Fruit fly (Drosophila melanogaster) whole organism, wandering third instar larva: ENCODE measurements around the gene Drsl4.

ENCODE experiments used
- Abd-B ChIP-seq: fragments of >200 bp; optimal IDR thresholded peaks from 2 replicates; lab custom pipeline; 2017; ENCODE audit warnings: missing biosample characterization, missing genetic modification characterization
- CG32264 ChIP-seq: fragments of 200-800 bp; sonication (Bioruptor generic); optimal IDR thresholded peaks from 2 replicates; lab custom pipeline; 2016; ENCODE audit warnings: missing biosample characterization, missing genetic modification characterization
- CG9705 ChIP-seq: fragments of 200-800 bp; sonication (Bioruptor generic); optimal IDR thresholded peaks from 2 replicates; lab custom pipeline; 2018; ENCODE audit warnings: missing biosample characterization, mild to moderate bottlenecking, missing genetic modification characterization
- CrebA ChIP-seq: fragments of 200-800 bp; sonication (Bioruptor generic); optimal IDR thresholded peaks from 2 replicates; lab custom pipeline; 2016; ENCODE audit warnings: missing biosample characterization, mild to moderate bottlenecking, missing genetic modification characterization, borderline replicate concordance
- Dfd ChIP-seq: fragments of >200 bp; optimal IDR thresholded peaks from 2 replicates; lab custom pipeline; 2017; ENCODE audit warnings: missing biosample characterization, missing genetic modification characterization
- Dif ChIP-seq: fragments of 200-275, 200-300 bp; sonication (Bioruptor generic); optimal IDR thresholded peaks from 2 replicates; lab custom pipeline; 2018; ENCODE audit warnings: missing biosample characterization, missing genetic modification characterization; ENCODE audit not compliant: partially characterized antibody
- GATAd ChIP-seq: sonication (Bioruptor generic); optimal IDR thresholded peaks from 2 replicates; lab custom pipeline; 2016; ENCODE audit warnings: missing biosample characterization, missing genetic modification characterization
- HLH106 ChIP-seq: fragments of 200-800 bp; optimal IDR thresholded peaks from 3 replicates; lab custom pipeline; 2019; ENCODE audit warnings: missing biosample characterization, mild to moderate bottlenecking, missing genetic modification characterization, moderate library complexity
- Hnf4 ChIP-seq: fragments of 200-800 bp; sonication (Bioruptor generic); optimal IDR thresholded peaks from 2 replicates; lab custom pipeline; 2016; ENCODE audit warnings: missing biosample characterization, mild to moderate bottlenecking, missing genetic modification characterization
- Hr78 ChIP-seq: fragments of >200 bp; optimal IDR thresholded peaks from 2 replicates; lab custom pipeline; 2017; ENCODE audit warnings: missing biosample characterization, missing genetic modification characterization
- Hr83 ChIP-seq: fragments of 200-300 bp; sonication (Bioruptor generic); optimal IDR thresholded peaks from 2 replicates; lab custom pipeline; 2016; ENCODE audit warnings: missing biosample characterization, mild to moderate bottlenecking, missing genetic modification characterization, moderate library complexity; ENCODE audit not compliant: poor library complexity, severe bottlenecking
- Jra ChIP-seq: sonication (Bioruptor generic); optimal IDR thresholded peaks from 2 replicates; lab custom pipeline; 2016; ENCODE audit warnings: missing biosample characterization, missing genetic modification characterization
- Mio ChIP-seq: sonication (Bioruptor generic); optimal IDR thresholded peaks from 2 replicates; lab custom pipeline; 2016; ENCODE audit warnings: missing biosample characterization, missing genetic modification characterization
- Myc ChIP-seq: fragments of >200 bp; optimal IDR thresholded peaks from 2 replicates; lab custom pipeline; 2017
- N ChIP-seq: fragments of >200 bp; optimal IDR thresholded peaks from 2 replicates; lab custom pipeline; 2018; ENCODE audit warnings: missing biosample characterization, missing external identifiers, missing genetic modification characterization
- OdsH ChIP-seq: fragments of 200-800 bp; sonication (Bioruptor generic); optimal IDR thresholded peaks from 2 replicates; lab custom pipeline; 2016; ENCODE audit warnings: missing biosample characterization, mild to moderate bottlenecking, missing genetic modification characterization
- Rel ChIP-seq, 2 experiments: fragments of 200-800 bp; sonication (Bioruptor generic) in 1 of 2; optimal IDR thresholded peaks; 2 replicates in 1 of 2; 3 replicates in 1 of 2; lab custom pipeline; 2016 to 2019; ENCODE audit warnings: mild to moderate bottlenecking in 2 of 2, missing biosample characterization in 2 of 2, missing genetic modification characterization in 2 of 2, moderate library complexity in 1 of 2
- Sp1 ChIP-seq: fragments of 200-800 bp; sonication (Bioruptor generic); optimal IDR thresholded peaks from 3 replicates; lab custom pipeline; 2019; ENCODE audit warnings: missing biosample characterization, mild to moderate bottlenecking, missing genetic modification characterization, moderate library complexity
- Vsx2 ChIP-seq: fragments of 200-300, 225-300 bp; sonication (Bioruptor generic); optimal IDR thresholded peaks from 2 replicates; lab custom pipeline; 2018; ENCODE audit warnings: missing biosample characterization, missing genetic modification characterization; ENCODE audit not compliant: partially characterized antibody
- br ChIP-seq: fragments of 200-800 bp; sonication (Bioruptor generic); optimal IDR thresholded peaks from 2 replicates; lab custom pipeline; 2016; ENCODE audit warnings: missing biosample characterization, missing genetic modification characterization
- brk ChIP-seq: fragments of 200-800 bp; sonication (Bioruptor generic); optimal IDR thresholded peaks from 2 replicates; lab custom pipeline; 2016; ENCODE audit warnings: missing biosample characterization, mild to moderate bottlenecking, missing genetic modification characterization
- dl ChIP-seq, 2 experiments: fragments of 175-275, 200-275 bp in 1 of 2; fragments of 200-275 bp in 1 of 2; sonication (Bioruptor generic); optimal IDR thresholded peaks; lab custom pipeline; 2018; ENCODE audit warnings: mild to moderate bottlenecking in 2 of 2, missing biosample characterization in 2 of 2, missing genetic modification characterization in 2 of 2, moderate library complexity in 2 of 2; ENCODE audit not compliant: partially characterized antibody in 2 of 2, insufficient read depth in 1 of 2
- dmrt93B ChIP-seq: fragments of 200-800 bp; sonication (Bioruptor generic); optimal IDR thresholded peaks from 2 replicates; lab custom pipeline; 2018; ENCODE audit warnings: missing biosample characterization, mild to moderate bottlenecking, missing genetic modification characterization
- dsf ChIP-seq: sonication (Bioruptor generic); optimal IDR thresholded peaks from 2 replicates; lab custom pipeline; 2016; ENCODE audit warnings: missing biosample characterization, missing genetic modification characterization, borderline replicate concordance
- ey ChIP-seq: fragments of 200-800 bp; sonication (Bioruptor generic); optimal IDR thresholded peaks from 2 replicates; lab custom pipeline; 2016; ENCODE audit warnings: missing biosample characterization, missing genetic modification characterization
- foxo ChIP-seq, 2 experiments: fragments of 200-800 bp; sonication (Bioruptor generic); optimal IDR thresholded peaks; 2 replicates in 1 of 2; 3 replicates in 1 of 2; lab custom pipeline; 2016 to 2017; ENCODE audit warnings: missing biosample characterization in 2 of 2, missing genetic modification characterization in 2 of 2
- fru ChIP-seq: fragments of 200-800 bp; sonication (Bioruptor generic); optimal IDR thresholded peaks from 3 replicates; lab custom pipeline; 2016; ENCODE audit warnings: missing biosample characterization, mild to moderate bottlenecking, missing genetic modification characterization
- h ChIP-seq: fragments of 200-800 bp; sonication (Bioruptor generic); optimal IDR thresholded peaks from 3 replicates; lab custom pipeline; 2016; ENCODE audit warnings: missing biosample characterization, mild to moderate bottlenecking, missing genetic modification characterization
- jim ChIP-seq: fragments of 175-275, 200-325 bp; sonication (Bioruptor generic); optimal IDR thresholded peaks from 2 replicates; lab custom pipeline; 2016; ENCODE audit warnings: missing biosample characterization, mild to moderate bottlenecking, missing genetic modification characterization
- lola ChIP-seq: fragments of >200 bp; optimal IDR thresholded peaks from 2 replicates; lab custom pipeline; 2017; ENCODE audit warnings: missing biosample characterization, missing genetic modification characterization
- pan ChIP-seq: fragments of >200 bp; optimal IDR thresholded peaks from 2 replicates; lab custom pipeline; 2017
- psq ChIP-seq: fragments of 200-800 bp; sonication (Bioruptor generic); optimal IDR thresholded peaks from 3 replicates; lab custom pipeline; 2017; ENCODE audit warnings: missing biosample characterization, mild to moderate bottlenecking, missing genetic modification characterization, moderate library complexity
- rgr ChIP-seq: fragments of 200-800 bp; sonication (Bioruptor generic); optimal IDR thresholded peaks from 3 replicates; lab custom pipeline; 2016; ENCODE audit warnings: missing biosample characterization, mild to moderate bottlenecking, missing genetic modification characterization
- sage ChIP-seq: fragments of 200-800 bp; sonication (Bioruptor generic); optimal IDR thresholded peaks from 2 replicates; lab custom pipeline; 2016; ENCODE audit warnings: missing biosample characterization, mild to moderate bottlenecking, missing genetic modification characterization
- sv ChIP-seq: fragments of 200-800 bp; sonication (Bioruptor generic); optimal IDR thresholded peaks from 3 replicates; lab custom pipeline; 2016; ENCODE audit warnings: missing biosample characterization, missing genetic modification characterization
- tai ChIP-seq: sonication (Bioruptor generic); optimal IDR thresholded peaks from 2 replicates; lab custom pipeline; 2016; ENCODE audit warnings: missing biosample characterization, missing genetic modification characterization
- usp ChIP-seq: fragments of >200 bp; optimal IDR thresholded peaks from 2 replicates; lab custom pipeline; 2017; ENCODE audit warnings: missing biosample characterization, missing genetic modification characterization
- woc ChIP-seq: sonication (Bioruptor generic); optimal IDR thresholded peaks from 2 replicates; lab custom pipeline; 2016; ENCODE audit warnings: missing biosample characterization, mild to moderate bottlenecking, missing genetic modification characterization

Drsl4 gene

DNA sequence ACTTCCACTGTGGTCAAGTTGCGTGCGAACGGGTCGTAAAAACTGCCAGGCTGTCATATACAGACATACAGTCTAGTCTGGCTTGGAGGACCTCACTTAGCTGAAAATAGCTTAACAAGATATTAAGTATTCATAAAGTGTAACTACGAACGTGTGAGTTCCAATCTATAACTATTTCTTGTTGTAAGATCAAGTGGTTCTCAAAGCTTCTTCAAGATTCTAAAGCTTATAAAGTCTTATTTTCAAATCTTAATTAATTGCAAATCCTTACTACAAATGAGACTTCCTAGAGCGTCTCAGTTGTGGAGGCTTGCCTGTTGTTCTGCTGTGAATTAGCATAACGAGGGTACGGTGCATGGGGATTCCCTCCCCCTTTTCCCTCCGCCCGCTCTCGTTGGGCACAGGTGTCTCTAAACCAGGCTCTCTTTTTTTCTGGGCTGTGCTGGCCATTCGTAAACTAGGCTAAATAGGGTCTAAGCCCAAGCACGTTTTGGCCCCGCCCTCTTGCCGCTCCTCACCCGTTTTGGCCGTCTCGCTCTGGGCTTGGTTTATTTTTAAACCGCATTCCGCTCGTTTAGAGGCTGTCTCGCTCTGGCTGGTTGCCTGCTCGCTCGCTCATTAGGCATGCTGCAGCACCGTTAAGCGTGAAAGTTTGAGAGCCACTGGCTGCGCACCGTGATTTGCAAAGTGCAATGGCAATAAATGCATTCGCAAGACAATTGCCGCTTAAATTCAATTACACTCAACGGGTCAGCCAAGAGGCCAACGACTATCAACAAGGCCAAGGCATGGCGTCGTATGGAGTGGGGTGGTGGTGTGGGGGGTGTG, 22.8 kb downstream of the Drsl4 start:
- TF ChIP-seq HLH106 (tag; lab: Kevin White, UChicago) = no peak
- TF ChIP-seq OdsH (GFP tag; lab: Kevin White, UChicago) = no peak
- no peak for TF ChIP-seq rgr (GFP tag; lab: Kevin White, UChicago)
- no peak for TF ChIP-seq Vsx2
- TF ChIP-seq fru (GFP tag; lab: Kevin White, UChicago) = no peak
- no peak for TF ChIP-seq dsf (GFP tag; lab: Kevin White, UChicago)
- TF ChIP-seq Dif (GFP tag; lab: Kevin White, UChicago) = no peak
- TF ChIP-seq Mio (GFP tag; lab: Kevin White, UChicago) = no peak
- TF ChIP-seq woc (GFP tag; lab: Kevin White, UChicago) = no peak
- no peak for TF ChIP-seq tai
- no peak for TF ChIP-seq Hr78 (GFP tag; lab: Kevin White, UChicago)
- no peak for TF ChIP-seq pan
- no peak for TF ChIP-seq sv (GFP tag; lab: Kevin White, UChicago)
- no peak for TF ChIP-seq h (GFP tag; lab: Kevin White, UChicago)
- no peak for TF ChIP-seq Rel (GFP tag; optimal IDR thresholded peaks at IDR 0.05; lab: Kevin White, UChicago)
- TF ChIP-seq Rel (tag; optimal IDR thresholded peaks at IDR 0.05; lab: Kevin White, UChicago) = no peak
- TF ChIP-seq br = no peak
- no peak for TF ChIP-seq usp (GFP tag; lab: Kevin White, UChicago)

- no peak for TF ChIP-seq pan
- TF ChIP-seq Mio (GFP tag; lab: Kevin White, UChicago) = no peak
- TF ChIP-seq dmrt93B (GFP tag; lab: Kevin White, UChicago) = no peak
- no peak for TF ChIP-seq Sp1
- no peak for TF ChIP-seq ey (GFP tag; lab: Kevin White, UChicago)
- no peak for TF ChIP-seq CG9705 (GFP tag; lab: Kevin White, UChicago)
- TF ChIP-seq HLH106 (tag; lab: Kevin White, UChicago) = no peak
- TF ChIP-seq fru (GFP tag; lab: Kevin White, UChicago) = no peak
Measured at dm6 chr3L:3338882-3339590, 23.6 kb downstream of the Drsl4 start.

dm6 chr3L:3339695-3340226, 24.3 kb downstream of the Drsl4 start:
- TF ChIP-seq CG9705 (GFP tag; lab: Kevin White, UChicago) = no peak
- TF ChIP-seq fru (GFP tag; lab: Kevin White, UChicago) = peak; percentile 44
- no peak for TF ChIP-seq sv (GFP tag; lab: Kevin White, UChicago)
- TF ChIP-seq Dif (GFP tag; lab: Kevin White, UChicago) = no peak
- TF ChIP-seq dsf (GFP tag; lab: Kevin White, UChicago) = no peak
- TF ChIP-seq Mio (GFP tag; lab: Kevin White, UChicago) = no peak
- no peak for TF ChIP-seq N (GFP tag; lab: Kevin White, UChicago)
- TF ChIP-seq sage (GFP tag; lab: Kevin White, UChicago) = no peak
- peak; percentile 13 for TF ChIP-seq psq (GFP tag; lab: Kevin White, UChicago)
- no peak for TF ChIP-seq dmrt93B (GFP tag; lab: Kevin White, UChicago)
- TF ChIP-seq dl (GFP tag; optimal IDR thresholded peaks at IDR 0.05; lab: Kevin White, UChicago; ENCODE audit: insufficient read depth in 1 of 2, partially characterized antibody in 2 of 2) = no peak
- peak; percentile 10 for TF ChIP-seq Hnf4
- no peak for TF ChIP-seq Rel (GFP tag; optimal IDR thresholded peaks at IDR 0.05; lab: Kevin White, UChicago)
- no peak for TF ChIP-seq Rel (tag; optimal IDR thresholded peaks at IDR 0.05; lab: Kevin White, UChicago)
- TF ChIP-seq Myc (lab: Kevin White, UChicago) = no peak
- TF ChIP-seq Hr83 (GFP tag; lab: Kevin White, UChicago) = no peak
- no peak for TF ChIP-seq CrebA
- TF ChIP-seq Abd-B (GFP tag; lab: Kevin White, UChicago) = no peak
- no peak for TF ChIP-seq lola (GFP tag; lab: Kevin White, UChicago)
- TF ChIP-seq tai = no peak
- no peak for TF ChIP-seq Hr78 (GFP tag; lab: Kevin White, UChicago)
- peak; percentile 58 for TF ChIP-seq ey (GFP tag; lab: Kevin White, UChicago)
- peak in 1 of 2 experiments; percentile 18 for TF ChIP-seq foxo (GFP tag; optimal IDR thresholded peaks at IDR 0.05; lab: Kevin White, UChicago)
- TF ChIP-seq OdsH (GFP tag; lab: Kevin White, UChicago) = peak; percentile 14
- TF ChIP-seq brk (GFP tag; lab: Kevin White, UChicago) = no peak
- TF ChIP-seq br = peak; percentile 6
- TF ChIP-seq HLH106 (tag; lab: Kevin White, UChicago) = peak; percentile 35
- no peak for TF ChIP-seq Dfd
- TF ChIP-seq jim (GFP tag; lab: Kevin White, UChicago) = no peak
- no peak for TF ChIP-seq GATAd (GFP tag; lab: Kevin White, UChicago)
- no peak for TF ChIP-seq woc (GFP tag; lab: Kevin White, UChicago)
- no peak for TF ChIP-seq h (GFP tag; lab: Kevin White, UChicago)
- no peak for TF ChIP-seq Jra
- TF ChIP-seq usp (GFP tag; lab: Kevin White, UChicago) = no peak
- TF ChIP-seq rgr (GFP tag; lab: Kevin White, UChicago) = peak; percentile 58
- TF ChIP-seq Vsx2 = no peak
- no peak for TF ChIP-seq pan
- no peak for TF ChIP-seq CG32264 (GFP tag; lab: Kevin White, UChicago)
- TF ChIP-seq Sp1 = peak; percentile 26
